Worm (Caenorhabditis elegans): ENCODE data around the gene T28A11.19.
A peak's percentile ranks its signal among the peaks of the same experiment; 100 is the strongest.

Gene T28A11.19

DNA sequence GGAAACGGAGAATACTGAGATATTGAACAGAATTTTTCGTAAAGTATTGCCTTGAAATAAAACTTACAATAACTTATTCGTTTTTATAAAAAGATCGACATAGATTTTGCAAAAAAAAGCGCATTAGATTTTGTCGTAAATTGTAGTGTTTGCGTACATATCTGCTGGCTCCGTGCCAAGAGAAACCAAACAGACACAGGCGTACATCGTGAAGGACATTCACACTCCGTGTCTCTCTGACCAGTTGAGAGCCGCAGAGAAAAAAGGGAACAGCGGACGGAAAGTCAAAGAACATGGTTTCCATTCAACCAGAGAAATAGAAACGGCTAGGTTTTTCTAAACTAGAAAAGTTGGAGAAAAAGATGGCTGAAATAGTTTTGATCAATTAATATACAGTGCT is 46.0 kb upstream of the T28A11.19 start, which contains the start of gene arrd-19 (continued):
- TF ChIP-seq duxl-1 (tag; optimal IDR thresholded peaks at IDR 0.05; ENCODE audit: poor library complexity) = peak; percentile 79
- peak; percentile 86 for TF ChIP-seq ctbp-1 (GFP tag; IDR thresholded peaks at IDR 0.05)

DNA sequence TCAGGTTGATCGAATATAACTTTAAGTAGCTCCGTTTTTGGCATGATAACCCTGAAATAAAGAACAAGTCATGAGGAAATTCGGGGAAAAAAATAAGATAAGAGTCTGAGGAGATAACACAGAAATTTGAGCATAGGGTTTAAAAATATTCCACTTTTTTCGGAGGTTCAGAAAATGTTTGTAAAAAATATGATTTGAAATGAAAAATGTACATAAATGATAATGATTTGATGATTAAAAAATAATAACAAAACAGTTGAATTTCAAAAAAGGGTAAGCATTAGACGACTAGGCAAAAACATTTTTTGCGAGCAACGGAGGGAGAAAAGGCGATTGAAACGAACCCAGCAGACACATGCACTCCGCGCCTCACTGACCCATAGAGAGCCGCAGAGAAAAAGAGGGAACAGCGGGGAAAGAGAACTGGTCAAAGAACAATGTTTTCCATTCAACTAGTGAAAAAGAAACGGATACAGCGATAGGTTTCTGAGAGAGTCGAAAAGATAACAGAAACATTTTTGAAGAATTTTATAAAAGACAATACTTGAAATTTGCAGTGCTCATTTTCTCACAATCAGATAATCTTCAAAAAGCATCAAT is 42.9 kb upstream of the T28A11.19 start, which contains the start of gene arrd-18:
Gene arrd-18 (minus strand): TSS at position 51 of the 600 bp plus-strand sequence.
- TF ChIP-seq mdl-1 (tag; optimal IDR thresholded peaks at IDR 0.05) (peak in 1 of 2 experiments; percentile 51), hlh-11 (tag; optimal IDR thresholded peaks at IDR 0.05) (peak; percentile 73), dpl-1 (GFP tag; optimal IDR thresholded peaks at IDR 0.05) (no peak), hmg-1.1 (GFP tag; IDR thresholded peaks at IDR 0.05) (peak; percentile 83), D1046.2 (GFP tag; IDR thresholded peaks at IDR 0.05) (no peak), nhr-77 (tag; optimal IDR thresholded peaks at IDR 0.05) (peak; percentile 43), nhr-48 (tag; optimal IDR thresholded peaks at IDR 0.05) (peak; percentile 70), php-3 (GFP tag; IDR thresholded peaks at IDR 0.05) (peak; percentile 18; the same call in 1 of the 2 replicates), unc-62 (GFP tag; optimal IDR thresholded peaks at IDR 0.05 in 1 of 2) (peak in 1 of 2 experiments; percentile 56), unc-62 (tag; optimal IDR thresholded peaks at IDR 0.05) (no peak), duxl-1 (tag; optimal IDR thresholded peaks at IDR 0.05; ENCODE audit: poor library complexity) (no peak), nhr-41 (GFP tag; IDR thresholded peaks at IDR 0.05) (no peak), Y105C5A.15 (GFP tag; IDR thresholded peaks at IDR 0.05) (no peak), nhr-11 (tag; optimal IDR thresholded peaks at IDR 0.05) (peak; percentile 4), zfp-3 (GFP tag; conservative IDR thresholded peaks at IDR 0.05) (no peak), mxl-3 (GFP tag; optimal IDR thresholded peaks at IDR 0.05) (peak; percentile 34), ctbp-1 (GFP tag; IDR thresholded peaks at IDR 0.05) (peak; percentile 59), nhr-42 (GFP tag; IDR thresholded peaks at IDR 0.05) (no peak), aha-1 (tag) (peak; percentile 78), nhr-28 (tag; optimal IDR thresholded peaks at IDR 0.05) (peak; percentile 56), Y75B8A.6 (GFP tag; IDR thresholded peaks at IDR 0.05) (no peak), ztf-11 (tag; optimal IDR thresholded peaks at IDR 0.05) (no peak), tra-1 (GFP tag; IDR thresholded peaks at IDR 0.05) (0 out of 2 replicates have a peak, but pooled peaks have one; percentile 10), F10B5.3 (tag; optimal IDR thresholded peaks at IDR 0.05) (no peak)

DNA sequence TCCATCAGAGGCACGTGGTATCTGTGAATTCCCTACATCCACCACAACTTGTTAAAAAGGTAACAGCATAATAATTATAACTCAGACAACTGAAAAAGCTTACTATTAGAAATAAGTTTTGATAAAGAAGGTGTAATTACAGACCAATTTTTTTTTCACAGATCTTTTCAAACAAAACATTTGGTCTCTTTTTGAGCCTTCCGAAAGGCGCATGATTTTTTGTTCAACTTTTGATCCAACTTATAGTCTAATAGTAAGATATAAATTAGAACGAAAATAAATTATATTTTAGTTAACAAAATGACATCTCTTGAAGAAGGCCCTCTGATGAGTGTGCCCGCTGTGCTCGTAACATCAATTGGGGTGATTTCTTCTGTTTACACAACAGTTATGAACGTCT is 38.9 kb upstream of the T28A11.19 start, which contains the start of gene srbc-3:
Gene srbc-3 (plus strand): TSS at position 301 of the 400 bp plus-strand sequence.
- TF ChIP-seq unc-62 (GFP tag; optimal IDR thresholded peaks at IDR 0.05 in 1 of 2) (peak in 1 of 2 experiments; percentile 67), unc-62 (tag; optimal IDR thresholded peaks at IDR 0.05) (no peak), jun-1 (tag; optimal IDR thresholded peaks at IDR 0.05) (no peak)

DNA sequence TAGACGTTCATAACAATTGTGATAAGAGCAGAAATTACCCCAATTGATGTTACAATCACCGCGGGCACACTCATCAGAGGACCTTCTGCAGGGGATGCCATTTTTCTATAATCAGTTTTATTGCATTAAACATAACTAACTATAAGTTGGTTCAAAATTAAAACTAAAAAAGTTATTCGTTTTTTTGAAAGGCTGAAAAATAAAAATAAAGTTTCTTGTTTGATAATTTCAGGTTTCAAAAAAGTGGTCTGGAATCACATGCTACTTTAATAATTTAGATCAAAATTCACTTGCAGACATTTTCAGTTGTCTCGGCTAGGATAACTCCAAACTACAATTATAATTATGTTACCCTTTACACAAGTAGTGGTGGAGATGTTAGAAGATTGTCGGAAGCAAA is 32.6 kb upstream of the T28A11.19 start, which contains the start of gene srbc-1:
Gene srbc-1 (minus strand): TSS at position 101 of the 400 bp plus-strand sequence.
- TF ChIP-seq unc-130 (GFP tag; optimal IDR thresholded peaks at IDR 0.05) (no peak), ces-1 (GFP tag; optimal IDR thresholded peaks at IDR 0.05) (no peak), mdt-29 (GFP tag; IDR thresholded peaks at IDR 0.05) (no peak), snpc-1.2 (GFP tag; IDR thresholded peaks at IDR 0.05) (no peak), aha-1 (tag) (peak; percentile 2)

DNA sequence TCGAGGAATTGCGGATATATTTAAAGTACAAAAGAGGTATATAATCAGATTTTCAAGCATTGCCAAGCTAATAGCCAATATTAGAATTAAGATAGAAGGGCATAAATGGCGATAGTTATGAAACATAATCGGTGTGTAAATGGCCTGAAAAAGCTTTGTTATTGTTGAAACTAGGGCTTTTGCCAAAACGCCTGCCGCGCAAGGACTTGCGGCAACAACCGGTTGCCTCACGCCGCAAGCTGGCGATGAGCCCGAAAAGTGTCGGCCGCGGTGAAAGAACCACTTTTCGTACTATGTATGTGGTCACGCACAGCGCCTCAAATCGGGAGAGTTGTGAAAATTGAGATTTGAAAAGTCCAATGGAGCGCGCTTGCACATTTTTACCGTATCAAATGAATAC is 30.1 kb upstream of the T28A11.19 start:
- TF ChIP-seq madf-5 (GFP tag; IDR thresholded peaks at IDR 0.05) = peak in 1 of 2 experiments; percentile 70; a peak in 1 of 4 replicates
- TF ChIP-seq lin-1 (GFP tag; IDR thresholded peaks at IDR 0.05) = no peak
- no peak for TF ChIP-seq lin-38 (GFP tag; IDR thresholded peaks at IDR 0.05)

Measured in whole organism, L4 larva.